Fruit fly (Drosophila melanogaster): ENCODE measurements around the gene CG9109.

Gene CG9109

DNA sequence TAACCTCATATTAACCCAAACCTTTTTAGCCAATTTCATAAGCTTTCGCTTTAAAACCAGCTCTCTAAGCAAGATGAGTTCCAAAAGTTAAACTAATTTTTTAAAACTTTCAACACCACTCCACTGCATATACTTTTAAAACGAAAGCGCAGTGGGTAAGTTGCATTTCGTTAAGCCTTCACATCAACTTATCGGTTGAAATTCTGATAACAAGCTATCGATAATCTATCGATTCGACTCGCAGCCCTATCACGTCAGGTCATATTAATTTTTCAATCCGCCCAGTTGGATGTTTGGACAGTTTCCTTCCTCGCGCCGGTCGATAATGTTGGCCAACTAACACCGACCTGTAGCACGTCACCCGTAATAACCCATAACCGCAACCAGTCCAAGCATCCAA lies 48.1 kb downstream of the CG9109 start, which contains the start of gene ifc (continued):
- peak; percentile 51 for TF ChIP-seq Dip3 (GFP tag; optimal IDR thresholded peaks at IDR 0.05)
- peak; percentile 76 for TF ChIP-seq nmo (GFP tag; optimal IDR thresholded peaks at IDR 0.05)
- peak; percentile 21 for TF ChIP-seq D19B (GFP tag; optimal IDR thresholded peaks at IDR 0.05)
- TF ChIP-seq CG3065 (GFP tag; optimal IDR thresholded peaks at IDR 0.05), result no peak
- peak; percentile 17 for TF ChIP-seq CG3995 (GFP tag; optimal IDR thresholded peaks at IDR 0.05)
- TF ChIP-seq Drgx (GFP tag; IDR thresholded peaks at IDR 0.05), result no peak
- TF ChIP-seq twi (tag; optimal IDR thresholded peaks at IDR 0.05), result no peak
- peak; percentile 32 for TF ChIP-seq CG10543 (GFP tag; optimal IDR thresholded peaks at IDR 0.05)
- TF ChIP-seq CG7357 (GFP tag; IDR thresholded peaks at IDR 0.05), result peak; percentile 99
- no peak for TF ChIP-seq Awh (GFP tag; IDR thresholded peaks at IDR 0.05)
- TF ChIP-seq slbo (GFP tag; IDR thresholded peaks at IDR 0.05), result no peak
- TF ChIP-seq CG14014 (GFP tag; IDR thresholded peaks at IDR 0.05), result no peak
- peak; percentile 17 for TF ChIP-seq cato (GFP tag; optimal IDR thresholded peaks at IDR 0.05; ENCODE audit: borderline replicate concordance)
- TF ChIP-seq Dbx (GFP tag; IDR thresholded peaks at IDR 0.05), result no peak
- TF ChIP-seq CG8924 (tag; optimal IDR thresholded peaks at IDR 0.05), result peak; percentile 61
- TF ChIP-seq HLH54F (GFP tag; optimal IDR thresholded peaks at IDR 0.05), result peak; percentile 65
- TF ChIP-seq CG33213 (GFP tag; optimal IDR thresholded peaks at IDR 0.05), result peak; percentile 84
- TF ChIP-seq ftz-f1 (GFP tag; optimal IDR thresholded peaks at IDR 0.05), result no peak
- TF ChIP-seq luna (GFP tag; optimal IDR thresholded peaks at IDR 0.05), result peak; percentile 66
- no peak for TF ChIP-seq CG10462 (GFP tag; optimal IDR thresholded peaks at IDR 0.05)
- TF ChIP-seq CG12155 (GFP tag; optimal IDR thresholded peaks at IDR 0.05), result peak; percentile 37
- no peak for TF ChIP-seq B-H1 (GFP tag; IDR thresholded peaks at IDR 0.05)
- TF ChIP-seq Hr51 (GFP tag; optimal IDR thresholded peaks at IDR 0.05), result peak in 1 of 2 experiments; percentile 21
- peak; percentile 18 for TF ChIP-seq kah (GFP tag; optimal IDR thresholded peaks at IDR 0.05)
- no peak for TF ChIP-seq Ravus (GFP tag; IDR thresholded peaks at IDR 0.05)
- no peak for TF ChIP-seq Hey (tag; optimal IDR thresholded peaks at IDR 0.05)
- TF ChIP-seq CG30020 (tag; optimal IDR thresholded peaks at IDR 0.05), result peak; percentile 96
- TF ChIP-seq CG10959 (GFP tag; IDR thresholded peaks at IDR 0.05), result no peak
- no peak for TF ChIP-seq CG10431 (GFP tag; optimal IDR thresholded peaks at IDR 0.05)
- TF ChIP-seq YL-1 (GFP tag; optimal IDR thresholded peaks at IDR 0.05), result peak; percentile 69
- no peak for TF ChIP-seq Trl (optimal IDR thresholded peaks at IDR 0.05)
- TF ChIP-seq Trl (GFP tag; optimal IDR thresholded peaks at IDR 0.05), result peak; percentile 75
- peak; percentile 59 for TF ChIP-seq CG13775 (GFP tag; optimal IDR thresholded peaks at IDR 0.05)
- TF ChIP-seq CG2889 (GFP tag; IDR thresholded peaks at IDR 0.05), result no peak
- TF ChIP-seq CG13287 (GFP tag; IDR thresholded peaks at IDR 0.05; ENCODE audit: partially characterized antibody), result no peak
- peak; percentile 8 for TF ChIP-seq zf30C (GFP tag; optimal IDR thresholded peaks at IDR 0.05)
- no peak for TF ChIP-seq CG9215 (GFP tag; IDR thresholded peaks at IDR 0.05)
- TF ChIP-seq Eip74EF (GFP tag; optimal IDR thresholded peaks at IDR 0.05), result peak in 1 of 2 experiments; percentile 53
- peak; percentile 76 for TF ChIP-seq lilli (GFP tag; optimal IDR thresholded peaks at IDR 0.05)
- no peak for TF ChIP-seq CG7271 (tag; optimal IDR thresholded peaks at IDR 0.05)
- TF ChIP-seq schlank (tag; optimal IDR thresholded peaks at IDR 0.05), result peak; percentile 20
- TF ChIP-seq ewg (GFP tag; optimal IDR thresholded peaks at IDR 0.05), result peak; percentile 49
- TF ChIP-seq ttk (GFP tag; IDR thresholded peaks at IDR 0.05), result no peak
- TF ChIP-seq mam (GFP tag; optimal IDR thresholded peaks at IDR 0.05), result peak; percentile 77
- TF ChIP-seq Oli (tag; optimal IDR thresholded peaks at IDR 0.05), result peak; percentile 23
- peak; percentile 52 for TF ChIP-seq CG18599 (GFP tag; optimal IDR thresholded peaks at IDR 0.05)
- TF ChIP-seq zfh1 (GFP tag; IDR thresholded peaks at IDR 0.05), result no peak
- TF ChIP-seq CG17359 (tag; optimal IDR thresholded peaks at IDR 0.05), result peak; percentile 41
- TF ChIP-seq CG43689 (GFP tag; IDR thresholded peaks at IDR 0.05), result no peak
- no peak for TF ChIP-seq ase (GFP tag; IDR thresholded peaks at IDR 0.05)
- peak in 1 of 2 experiments; percentile 44 for TF ChIP-seq insv (GFP tag; optimal IDR thresholded peaks at IDR 0.05)
- no peak for TF ChIP-seq CG32767 (GFP tag; IDR thresholded peaks at IDR 0.05)
